Fruit fly (Drosophila melanogaster) whole organism, prepupa: ENCODE data around the gene Unc-76.
A peak's percentile ranks its signal among the peaks of the same experiment; 100 is the strongest.

Experiments
- Blimp-1 ChIP-seq: fragments of 200-800 bp; sonication (Bioruptor generic); optimal IDR thresholded peaks from 3 replicates; lab custom pipeline; 2017; ENCODE audit warnings: missing biosample characterization, missing genetic modification characterization, mild to moderate bottlenecking, moderate library complexity, missing genetic modification reagents
- CG10631 ChIP-seq: fragments of 200-800 bp; sonication (Bioruptor generic); optimal IDR thresholded peaks from 2 replicates; lab custom pipeline; 2016; ENCODE audit warnings: missing biosample characterization, missing genetic modification characterization
- CG10669 ChIP-seq: fragments of 200-800 bp; sonication (Bioruptor generic); optimal IDR thresholded peaks from 3 replicates; lab custom pipeline; 2018; ENCODE audit warnings: missing biosample characterization, mild to moderate bottlenecking, missing genetic modification characterization, moderate library complexity
- CG11762 ChIP-seq: fragments of 200-800 bp; sonication (Bioruptor generic); optimal IDR thresholded peaks from 3 replicates; lab custom pipeline; 2016; ENCODE audit warnings: missing biosample characterization, missing genetic modification characterization; ENCODE audit not compliant: insufficient read depth
- CG1621 ChIP-seq: fragments of 200-800 bp; sonication (Bioruptor generic); optimal IDR thresholded peaks from 3 replicates; lab custom pipeline; 2018; ENCODE audit warnings: missing biosample characterization, mild to moderate bottlenecking, missing genetic modification characterization
- CG16779 ChIP-seq: fragments of 200-800 bp; sonication (Bioruptor generic); optimal IDR thresholded peaks from 3 replicates; lab custom pipeline; 2017; ENCODE audit warnings: missing biosample characterization, mild to moderate bottlenecking, missing genetic modification characterization
- CG3032 ChIP-seq: fragments of 200-800 bp; optimal IDR thresholded peaks from 2 replicates; lab custom pipeline; 2019; ENCODE audit warnings: missing biosample characterization, mild to moderate bottlenecking, missing genetic modification characterization, moderate library complexity
- CG31627 ChIP-seq: fragments of 200-800 bp; sonication (Bioruptor generic); optimal IDR thresholded peaks from 3 replicates; lab custom pipeline; 2016; ENCODE audit warnings: missing biosample characterization, missing genetic modification characterization
- CG32006 ChIP-seq: fragments of 200-800 bp; sonication (Bioruptor generic); optimal IDR thresholded peaks from 3 replicates; lab custom pipeline; 2017; ENCODE audit warnings: missing biosample characterization, mild to moderate bottlenecking, missing genetic modification characterization
- CG34406 ChIP-seq: fragments of 200-800 bp; sonication (Bioruptor generic); optimal IDR thresholded peaks from 3 replicates; lab custom pipeline; 2016; ENCODE audit warnings: missing biosample characterization, missing genetic modification characterization
- CG3919 ChIP-seq: fragments of 200-800 bp; sonication (Bioruptor generic); optimal IDR thresholded peaks from 3 replicates; lab custom pipeline; 2016; ENCODE audit warnings: missing biosample characterization, missing genetic modification characterization
- CG4318 ChIP-seq: fragments of 200-800 bp; sonication (Bioruptor generic); optimal IDR thresholded peaks from 3 replicates; lab custom pipeline; 2017; ENCODE audit warnings: missing biosample characterization, mild to moderate bottlenecking, missing genetic modification characterization
- CG6276 ChIP-seq: fragments of 200-800 bp; sonication (Bioruptor generic); optimal IDR thresholded peaks from 2 replicates; lab custom pipeline; 2017; ENCODE audit warnings: missing biosample characterization, mild to moderate bottlenecking, missing genetic modification characterization
- CG6792 ChIP-seq: fragments of 200-800 bp; sonication (Bioruptor generic); optimal IDR thresholded peaks from 3 replicates; lab custom pipeline; 2016; ENCODE audit warnings: missing biosample characterization, missing genetic modification characterization
- CG8319 ChIP-seq: fragments of 200-800 bp; sonication (Bioruptor generic); optimal IDR thresholded peaks from 3 replicates; lab custom pipeline; 2016; ENCODE audit warnings: missing biosample characterization, missing genetic modification characterization
- CG8632 ChIP-seq: fragments of 200-800 bp; sonication (Bioruptor generic); optimal IDR thresholded peaks from 3 replicates; lab custom pipeline; 2016; ENCODE audit warnings: missing biosample characterization, missing genetic modification characterization
- CG9139 ChIP-seq: fragments of 200-800 bp; sonication (Bioruptor generic); optimal IDR thresholded peaks from 3 replicates; lab custom pipeline; 2017; ENCODE audit warnings: missing biosample characterization, mild to moderate bottlenecking, missing genetic modification characterization
- Ets21C ChIP-seq: fragments of 200-800 bp; sonication (Bioruptor generic); optimal IDR thresholded peaks from 3 replicates; lab custom pipeline; 2016; ENCODE audit warnings: missing biosample characterization, missing genetic modification characterization
- Ets96B ChIP-seq: fragments of 200-800 bp; optimal IDR thresholded peaks from 2 replicates; lab custom pipeline; 2019; ENCODE audit warnings: missing biosample characterization, mild to moderate bottlenecking, missing genetic modification characterization, moderate library complexity
- Gug ChIP-seq: fragments of 200-800 bp; sonication (Bioruptor generic); IDR thresholded peaks from 2 replicates; pipeline ENCODE4 v1.3.6; 2022; ENCODE audit warnings: missing biosample characterization, missing genetic modification characterization
- Hr38 ChIP-seq: sonication (Bioruptor generic); optimal IDR thresholded peaks from 2 replicates; lab custom pipeline; 2016; ENCODE audit warnings: missing biosample characterization, missing genetic modification characterization
- Hr39 ChIP-seq: fragments of 200-800 bp; sonication (Bioruptor generic); optimal IDR thresholded peaks from 2 replicates; lab custom pipeline; 2016; ENCODE audit warnings: missing biosample characterization, missing genetic modification characterization
- Lpt ChIP-seq: fragments of 200-800 bp; sonication (Bioruptor generic); optimal IDR thresholded peaks from 3 replicates; lab custom pipeline; 2016; ENCODE audit warnings: missing biosample characterization, missing genetic modification characterization
- Met ChIP-seq: fragments of 200-800 bp; sonication (Bioruptor generic); optimal IDR thresholded peaks from 3 replicates; lab custom pipeline; 2016; ENCODE audit warnings: missing biosample characterization, missing genetic modification characterization
- OdsH ChIP-seq: fragments of 200-800 bp; sonication (Bioruptor generic); optimal IDR thresholded peaks from 3 replicates; lab custom pipeline; 2016; ENCODE audit warnings: missing biosample characterization, missing genetic modification characterization
- Smox ChIP-seq: fragments of 200-800 bp; sonication (Bioruptor generic); optimal IDR thresholded peaks from 3 replicates; lab custom pipeline; 2016; ENCODE audit warnings: missing biosample characterization, missing genetic modification characterization
- Sox14 ChIP-seq: fragments of 200-800 bp; sonication (Bioruptor generic); optimal IDR thresholded peaks from 3 replicates; lab custom pipeline; 2016; ENCODE audit warnings: missing biosample characterization, missing genetic modification characterization
- Sox15 ChIP-seq: fragments of 200-800 bp; sonication (Bioruptor generic); optimal IDR thresholded peaks from 3 replicates; lab custom pipeline; 2016; ENCODE audit warnings: missing biosample characterization, missing genetic modification characterization
- cyc ChIP-seq: fragments of 200-800 bp; sonication (Bioruptor generic); optimal IDR thresholded peaks from 3 replicates; lab custom pipeline; 2016; ENCODE audit warnings: missing biosample characterization, missing genetic modification characterization
- dac ChIP-seq: fragments of 200-800 bp; sonication (Bioruptor generic); optimal IDR thresholded peaks from 2 replicates; lab custom pipeline; 2017; ENCODE audit warnings: missing biosample characterization, mild to moderate bottlenecking, missing genetic modification characterization
- dsx ChIP-seq: fragments of 200-800 bp; optimal IDR thresholded peaks from 3 replicates; lab custom pipeline; 2019; ENCODE audit warnings: missing biosample characterization, mild to moderate bottlenecking, missing genetic modification characterization, moderate library complexity; ENCODE audit not compliant: poor library complexity, severe bottlenecking
- esn ChIP-seq: fragments of 200-800 bp; sonication (Bioruptor generic); optimal IDR thresholded peaks from 2 replicates; lab custom pipeline; 2016; ENCODE audit warnings: missing biosample characterization, mild to moderate bottlenecking, missing genetic modification characterization, moderate library complexity
- fd59A ChIP-seq: fragments of 200-800 bp; sonication (Bioruptor generic); optimal IDR thresholded peaks from 2 replicates; lab custom pipeline; 2017; ENCODE audit warnings: missing biosample characterization, mild to moderate bottlenecking, missing genetic modification characterization, missing genetic modification reagents
- fd85E ChIP-seq: fragments of 200-800 bp; sonication (Bioruptor generic); optimal IDR thresholded peaks from 3 replicates; lab custom pipeline; 2016; ENCODE audit warnings: missing biosample characterization, missing genetic modification characterization
- fkh ChIP-seq: fragments of 200-800 bp; sonication (Bioruptor generic); optimal IDR thresholded peaks from 3 replicates; lab custom pipeline; 2017; ENCODE audit warnings: missing biosample characterization, mild to moderate bottlenecking, missing genetic modification characterization, moderate library complexity
- net ChIP-seq: fragments of 200-800 bp; sonication (Bioruptor generic); optimal IDR thresholded peaks from 3 replicates; lab custom pipeline; 2016; ENCODE audit warnings: missing biosample characterization, missing genetic modification characterization
- pdm3 ChIP-seq: fragments of 200-800 bp; sonication (Bioruptor generic); optimal IDR thresholded peaks from 3 replicates; lab custom pipeline; 2016; ENCODE audit warnings: missing biosample characterization, missing genetic modification characterization
- salr ChIP-seq, 2 experiments: fragments of 200-800 bp; sonication (Bioruptor generic); optimal IDR thresholded peaks; 3 replicates each; lab custom pipeline; 2016 to 2018; ENCODE audit warnings: missing biosample characterization in 2 of 2, missing genetic modification characterization in 2 of 2, mild to moderate bottlenecking in 1 of 2
- spab ChIP-seq: fragments of 200-800 bp; sonication (Bioruptor generic); optimal IDR thresholded peaks from 2 replicates; lab custom pipeline; 2017; ENCODE audit warnings: missing biosample characterization, mild to moderate bottlenecking, missing genetic modification characterization, missing genetic modification reagents
- svp ChIP-seq: fragments of 200-800 bp; sonication (Bioruptor generic); peaks from one replicate; lab custom pipeline; 2016; ENCODE audit warnings: missing biosample characterization, missing genetic modification characterization
- topi ChIP-seq: fragments of 200-800 bp; sonication (Bioruptor generic); optimal IDR thresholded peaks from 3 replicates; lab custom pipeline; 2016; ENCODE audit warnings: missing biosample characterization, missing genetic modification characterization

Gene Unc-76

dm6 chrX:2036800-2037488 lies 43.5 kb upstream of the Unc-76 start (continued):
- TF ChIP-seq esn: peak; percentile 61
- no peak for TF ChIP-seq CG9139
- TF ChIP-seq CG10631 (GFP tag; lab: Kevin White, UChicago): no peak
- peak; percentile 23 for TF ChIP-seq pdm3 (GFP tag; lab: Kevin White, UChicago)
- peak; percentile 28 for TF ChIP-seq Hr39 (GFP tag; lab: Kevin White, UChicago)
- TF ChIP-seq OdsH (GFP tag; lab: Kevin White, UChicago): peak; percentile 34
- TF ChIP-seq CG8319 (GFP tag; lab: Kevin White, UChicago): no peak
- TF ChIP-seq cyc: peak; percentile 21
- no peak for TF ChIP-seq dsx (GFP tag; lab: Kevin White, UChicago)
- TF ChIP-seq Lpt (GFP tag; lab: Kevin White, UChicago): peak; percentile 24
- peak; percentile 0 for TF ChIP-seq Smox
- TF ChIP-seq spab (GFP tag; lab: Kevin White, UChicago): no peak
- TF ChIP-seq Hr38: no peak
- peak; percentile 14 for TF ChIP-seq Ets21C (GFP tag; lab: Kevin White, UChicago)
- TF ChIP-seq salr (GFP tag; optimal IDR thresholded peaks at IDR 0.05; lab: Kevin White, UChicago): no peak
- no peak for TF ChIP-seq dac (GFP tag; lab: Kevin White, UChicago)
- TF ChIP-seq svp: peak; percentile 68
- TF ChIP-seq CG3919 (GFP tag; lab: Kevin White, UChicago): peak; percentile 29
- no peak for TF ChIP-seq net (GFP tag; lab: Kevin White, UChicago)
- TF ChIP-seq Blimp-1 (GFP tag; lab: Kevin White, UChicago): peak; percentile 7
- TF ChIP-seq Sox14: peak; percentile 28
- TF ChIP-seq CG6276 (GFP tag; lab: Kevin White, UChicago): peak; percentile 42
- TF ChIP-seq CG32006: peak; percentile 72
- peak; percentile 40 for TF ChIP-seq topi

DNA sequence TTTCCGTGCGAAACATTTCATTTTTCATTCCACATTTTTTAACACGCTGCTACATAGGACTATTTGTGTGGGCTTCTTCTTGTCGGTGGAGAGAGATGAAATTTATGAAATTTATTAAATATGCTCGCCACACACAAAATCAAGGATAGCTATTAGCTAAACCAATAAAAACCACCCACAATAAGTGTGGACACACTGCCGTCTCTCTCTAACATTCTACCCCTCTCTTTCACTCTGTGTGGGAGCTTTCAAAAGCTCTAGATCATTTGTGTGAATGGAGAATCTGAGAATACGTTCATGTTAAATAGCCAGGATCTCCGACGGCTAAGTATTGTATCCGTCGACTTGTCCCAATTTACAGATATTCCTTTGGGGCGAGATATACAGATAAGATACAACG lies 42.8 kb upstream of the Unc-76 start:
- TF ChIP-seq fkh (GFP tag; lab: Kevin White, UChicago): no peak
- no peak for TF ChIP-seq CG8632 (GFP tag; lab: Kevin White, UChicago)

- peak; percentile 33 for TF ChIP-seq dsx (GFP tag; lab: Kevin White, UChicago)
- TF ChIP-seq cyc: peak; percentile 82
- no peak for TF ChIP-seq Hr38
- TF ChIP-seq Gug (GFP tag; lab: Robert Waterston, UW): 0 out of 2 replicates have a peak, but pooled peaks have one; percentile 26
- peak; percentile 71 for TF ChIP-seq OdsH (GFP tag; lab: Kevin White, UChicago)
- peak; percentile 42 for TF ChIP-seq CG1621 (tag; lab: Kevin White, UChicago)
- TF ChIP-seq Smox: peak; percentile 74
- TF ChIP-seq CG31627: peak; percentile 81
- peak; percentile 63 for TF ChIP-seq CG3919 (GFP tag; lab: Kevin White, UChicago)
- peak; percentile 5 to 40 for TF ChIP-seq salr (GFP tag; optimal IDR thresholded peaks at IDR 0.05; lab: Kevin White, UChicago)
- TF ChIP-seq Ets96B (tag; lab: Kevin White, UChicago): peak; percentile 43
- TF ChIP-seq topi: peak; percentile 77
- peak; percentile 87 for TF ChIP-seq svp
- TF ChIP-seq fd85E: no peak
- peak; percentile 26 for TF ChIP-seq CG11762 (GFP tag; lab: Kevin White, UChicago)
- TF ChIP-seq CG6792 (GFP tag; lab: Kevin White, UChicago): peak; percentile 68
- peak; percentile 43 for TF ChIP-seq net (GFP tag; lab: Kevin White, UChicago)
- peak; percentile 69 for TF ChIP-seq CG3032 (tag; lab: Kevin White, UChicago)
- TF ChIP-seq Lpt (GFP tag; lab: Kevin White, UChicago): no peak
- TF ChIP-seq CG16779 (tag; lab: Kevin White, UChicago): no peak
- TF ChIP-seq CG10631 (GFP tag; lab: Kevin White, UChicago): peak; percentile 70
- TF ChIP-seq pdm3 (GFP tag; lab: Kevin White, UChicago): peak; percentile 76
- TF ChIP-seq CG4318 (GFP tag; lab: Kevin White, UChicago): peak; percentile 33
- peak; percentile 65 for TF ChIP-seq Sox15
- peak; percentile 76 for TF ChIP-seq Met
- no peak for TF ChIP-seq fkh (GFP tag; lab: Kevin White, UChicago)
- peak; percentile 65 for TF ChIP-seq CG32006
- TF ChIP-seq Ets21C (GFP tag; lab: Kevin White, UChicago): peak; percentile 72
- peak; percentile 42 for TF ChIP-seq CG8632 (GFP tag; lab: Kevin White, UChicago)
- TF ChIP-seq CG9139: peak; percentile 43
- no peak for TF ChIP-seq Blimp-1 (GFP tag; lab: Kevin White, UChicago)
- peak; percentile 82 for TF ChIP-seq Sox14
- TF ChIP-seq fd59A (GFP tag; lab: Kevin White, UChicago): peak; percentile 43
- TF ChIP-seq CG10669: peak; percentile 46
- TF ChIP-seq Hr39 (GFP tag; lab: Kevin White, UChicago): peak; percentile 75
- peak; percentile 81 for TF ChIP-seq esn
- peak; percentile 64 for TF ChIP-seq CG34406 (GFP tag; lab: Kevin White, UChicago)
These were observed 39.0 kb upstream of the Unc-76 start, which contains the start of gene CG4313 for dm6 chrX:2041312-2041918. Gene CG4313 (plus strand): TSS chrX:2041868.
